Fruit fly (Drosophila melanogaster): Measurements from ENCODE around the gene CG2126.

- TF ChIP-seq CG1233 (GFP tag; optimal IDR thresholded peaks at IDR 0.05) (no peak), Ada2b (GFP tag; IDR thresholded peaks at IDR 0.05) (no peak), Kr (GFP tag; optimal IDR thresholded peaks at IDR 0.05) (no peak), CG6175 (GFP tag; IDR thresholded peaks at IDR 0.05) (no peak), br (optimal IDR thresholded peaks at IDR 0.05) (no peak), danr (GFP tag; IDR thresholded peaks at IDR 0.05) (no peak)
Observed at dm6 chr3R:31771790-31772576, 4.5 kb downstream of the CG2126 start, which contains the start of the genes betaGlu and sip3.

Data from whole organism, embryonic.